Worm (Caenorhabditis elegans) whole organism, young adult: ENCODE measurements around the gene T04B2.3.

Experiments used
- B0019.2 ChIP-seq: fragments of 200-800 bp; sonication (Bioruptor generic); conservative IDR thresholded peaks from 2 replicates; pipeline ENCODE4 v1.3.6; 2022; ENCODE audit warnings: missing genetic modification reagents, missing genetic modification characterization, missing compliant biosample characterization
- C17E4.6 ChIP-seq: fragments of 200-800 bp; sonication (Bioruptor generic); IDR thresholded peaks from 2 replicates; pipeline ENCODE4 v1.3.6; 2022; ENCODE audit warnings: missing genetic modification reagents, missing genetic modification characterization, missing compliant biosample characterization
- D2030.7 ChIP-seq: fragments of 200-800 bp; sonication (Bioruptor generic); IDR thresholded peaks from 2 replicates; pipeline ENCODE4 v1.3.6; 2022; ENCODE audit warnings: missing genetic modification reagents, missing genetic modification characterization, missing compliant biosample characterization
- F10E7.11 ChIP-seq: sonication (generic microtip); optimal IDR thresholded peaks from 2 replicates; lab custom pipeline; 2017; ENCODE audit warnings: mild to moderate bottlenecking, missing genetic modification characterization, moderate library complexity, missing compliant biosample characterization
- F23B12.7 ChIP-seq: sonication (generic microtip); optimal IDR thresholded peaks from 2 replicates; lab custom pipeline; 2017; ENCODE audit warnings: missing genetic modification characterization, mild to moderate bottlenecking, missing compliant biosample characterization, antibody characterized with exemption, moderate library complexity; ENCODE audit not compliant: insufficient read depth
- F57A8.1 ChIP-seq: fragments of 200-800 bp; sonication (Bioruptor generic); optimal IDR thresholded peaks from 2 replicates; lab custom pipeline; 2018; ENCODE audit warnings: mild to moderate bottlenecking, missing genetic modification characterization, moderate library complexity, missing compliant biosample characterization
- Y79H2A.3 ChIP-seq: fragments of 200-800 bp; sonication (Bioruptor generic); conservative IDR thresholded peaks from 2 replicates; pipeline ENCODE4 v1.3.6; 2022; ENCODE audit warnings: missing genetic modification reagents, missing genetic modification characterization, missing compliant biosample characterization
- Y95B8A.8 ChIP-seq: fragments of 200-800 bp; sonication (Bioruptor generic); IDR thresholded peaks from 2 replicates; pipeline ENCODE4 v1.3.6; 2022; ENCODE audit warnings: missing genetic modification reagents, missing genetic modification characterization, missing compliant biosample characterization
- akir-1 ChIP-seq: fragments of 200-800 bp; sonication (Bioruptor generic); optimal IDR thresholded peaks from 2 replicates; lab custom pipeline; 2018; ENCODE audit warnings: mild to moderate bottlenecking, missing genetic modification characterization, moderate library complexity, missing compliant biosample characterization
- bed-2 ChIP-seq: fragments of 200-800 bp; sonication (Bioruptor generic); IDR thresholded peaks from 2 replicates; pipeline ENCODE4 v1.3.6; 2022; ENCODE audit warnings: missing genetic modification reagents, missing genetic modification characterization, missing compliant biosample characterization
- cebp-2 ChIP-seq: fragments of 200-800 bp; sonication (Bioruptor generic); IDR thresholded peaks from 2 replicates; pipeline ENCODE4 v1.3.6; 2022; ENCODE audit warnings: missing genetic modification characterization, missing compliant biosample characterization
- ceh-40 ChIP-seq: fragments of 200-800 bp; sonication (Bioruptor generic); IDR thresholded peaks from 2 replicates; pipeline ENCODE4 v1.3.6; 2022; ENCODE audit warnings: missing genetic modification characterization, missing compliant biosample characterization
- chd-7 ChIP-seq: sonication (generic microtip); optimal IDR thresholded peaks from 2 replicates; lab custom pipeline; 2016; ENCODE audit warnings: mild to moderate bottlenecking, missing genetic modification characterization, moderate library complexity, missing compliant biosample characterization
- dpl-1 ChIP-seq: fragments of 150-350 bp; optimal IDR thresholded peaks from 2 replicates; lab custom pipeline; 2014; ENCODE audit warnings: missing biosample characterization, missing genetic modification reagents, missing genetic modification characterization
- egl-18 ChIP-seq: fragments of 200-800 bp; sonication (Bioruptor generic); IDR thresholded peaks from 2 replicates; pipeline ENCODE4 v1.3.6; 2022; ENCODE audit warnings: missing genetic modification reagents, missing genetic modification characterization, missing compliant biosample characterization
- egrh-3 ChIP-seq: fragments of 200-800 bp; sonication (Bioruptor generic); IDR thresholded peaks from 2 replicates; pipeline ENCODE4 v1.3.6; 2022; ENCODE audit warnings: missing genetic modification reagents, missing genetic modification characterization, missing compliant biosample characterization
- hmg-1.2 ChIP-seq: fragments of 200-800 bp; sonication (Bioruptor generic); IDR thresholded peaks from 2 replicates; pipeline ENCODE4 v1.3.6; 2022; ENCODE audit warnings: missing genetic modification reagents, missing genetic modification characterization, missing compliant biosample characterization
- lin-26 ChIP-seq: fragments of 200-800 bp; sonication (Bioruptor generic); IDR thresholded peaks from 2 replicates; pipeline ENCODE4 v1.3.6; 2022; ENCODE audit warnings: missing genetic modification reagents, missing genetic modification characterization, missing compliant biosample characterization
- lin-35 ChIP-seq, 3 experiments: fragments of 150-350 bp in 2 of 3; sonication (generic microtip) in 1 of 3; optimal IDR thresholded peaks; 2 replicates each; lab custom pipeline; 2014 to 2018; ENCODE audit warnings: missing biosample characterization in 3 of 3, missing genetic modification characterization in 3 of 3, missing genetic modification reagents in 3 of 3
- lsy-27 ChIP-seq: sonication (generic microtip); optimal IDR thresholded peaks from 2 replicates; lab custom pipeline; 2017; ENCODE audit warnings: missing genetic modification characterization, mild to moderate bottlenecking, missing compliant biosample characterization, antibody characterized with exemption, missing genotype, borderline replicate concordance; ENCODE audit not compliant: insufficient read depth
- mcd-1 ChIP-seq: fragments of 200-800 bp; sonication (Bioruptor generic); IDR thresholded peaks from 2 replicates; pipeline ENCODE4 v1.3.6; 2022; ENCODE audit warnings: missing genetic modification reagents, missing genetic modification characterization, missing compliant biosample characterization
- nfya-2 ChIP-seq: fragments of 200-800 bp; sonication (Bioruptor generic); IDR thresholded peaks from 2 replicates; pipeline ENCODE4 v1.3.6; 2022; ENCODE audit warnings: missing genetic modification reagents, missing genetic modification characterization, missing compliant biosample characterization
- nhr-179 ChIP-seq: sonication (generic microtip); optimal IDR thresholded peaks from 2 replicates; lab custom pipeline; 2016; ENCODE audit warnings: mild to moderate bottlenecking, missing genetic modification characterization, missing compliant biosample characterization
- pbrm-1 ChIP-seq: fragments of 200-800 bp; sonication (Bioruptor generic); IDR thresholded peaks from 2 replicates; pipeline ENCODE4 v1.3.6; 2022; ENCODE audit warnings: missing genetic modification reagents, missing genetic modification characterization, missing compliant biosample characterization
- rcor-1 ChIP-seq: fragments of 200-800 bp; sonication (Bioruptor generic); IDR thresholded peaks from 2 replicates; pipeline ENCODE4 v1.3.6; 2022; ENCODE audit warnings: missing genetic modification reagents, missing genetic modification characterization, missing compliant biosample characterization
- rpc-1 ChIP-seq, 2 experiments: fragments of 150-350 bp in 1 of 2; sonication (generic microtip) in 1 of 2; optimal IDR thresholded peaks; 2 replicates each; lab custom pipeline; 2014 to 2018; ENCODE audit warnings: missing biosample characterization in 1 of 2, missing genetic modification characterization in 1 of 2, missing genetic modification reagents in 1 of 2, missing genotype in 1 of 2
- snpc-1.1 ChIP-seq: sonication (generic microtip); optimal IDR thresholded peaks from 2 replicates; lab custom pipeline; 2017; ENCODE audit warnings: missing genetic modification characterization, mild to moderate bottlenecking, missing compliant biosample characterization, antibody characterized with exemption, moderate library complexity, missing genotype, missing genetic modification reagents; ENCODE audit not compliant: insufficient read depth
- snpc-4 ChIP-seq, 5 experiments: fragments of 150-350 bp in 1 of 5; sonication (generic microtip) in 4 of 5; optimal IDR thresholded peaks; 2 replicates each; lab custom pipeline; 2014 to 2018; ENCODE audit warnings: missing genetic modification characterization in 5 of 5, missing biosample characterization in 3 of 5, antibody characterized with exemption in 2 of 5, mild to moderate bottlenecking in 2 of 5, missing compliant biosample characterization in 2 of 5, missing genotype in 2 of 5, moderate library complexity in 2 of 5, missing genetic modification reagents in 1 of 5
- sptf-2 ChIP-seq: fragments of 200-800 bp; sonication (Bioruptor generic); optimal IDR thresholded peaks from 2 replicates; lab custom pipeline; 2018; ENCODE audit warnings: mild to moderate bottlenecking, missing genetic modification characterization, missing compliant biosample characterization
- zim-3 ChIP-seq: sonication (generic microtip); optimal IDR thresholded peaks from 2 replicates; lab custom pipeline; 2017; ENCODE audit warnings: mild to moderate bottlenecking, missing genetic modification characterization, moderate library complexity, missing compliant biosample characterization
- ztf-18 ChIP-seq: sonication (generic microtip); optimal IDR thresholded peaks from 2 replicates; lab custom pipeline; 2016; ENCODE audit warnings: missing genotype, mild to moderate bottlenecking, missing genetic modification characterization, missing compliant biosample characterization
- ztf-6 ChIP-seq: fragments of 200-800 bp; sonication (Bioruptor generic); IDR thresholded peaks from 2 replicates; pipeline ENCODE4 v1.3.6; 2022; ENCODE audit warnings: missing genetic modification reagents, missing genetic modification characterization, missing compliant biosample characterization

T04B2.3 gene

DNA sequence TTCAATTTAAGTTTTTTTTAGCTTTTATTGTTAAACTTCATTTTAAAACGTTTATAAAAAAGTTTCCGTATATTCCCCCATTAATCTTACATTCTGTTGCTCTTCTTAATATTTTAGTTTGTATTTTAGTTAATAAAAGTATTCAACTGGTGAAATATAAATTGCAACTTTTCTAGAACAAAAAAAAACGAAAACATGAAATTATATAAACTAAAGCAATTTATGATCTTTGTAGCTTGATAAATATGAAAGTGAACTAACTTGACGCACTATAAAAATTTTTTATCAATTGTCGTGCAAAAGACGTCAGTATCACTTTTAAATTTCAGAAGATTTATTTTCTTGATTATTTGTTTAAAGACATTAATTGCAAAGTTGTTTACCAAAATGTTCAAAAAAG, 29.6 kb upstream of the T04B2.3 start, which contains the start of gene F44D12.2:
TSS of gene F44D12.2 (minus strand) at position 101 of the 400 bp plus-strand sequence.
- no peak for TF ChIP-seq F10E7.11 (tag; lab: Kevin White, UChicago)
- TF ChIP-seq dpl-1 (GFP tag; lab: Kevin White, UChicago), result no peak
- TF ChIP-seq sptf-2 (GFP tag; lab: Kevin White, UChicago), result no peak
- no peak for TF ChIP-seq lin-26 (GFP tag; lab: Robert Waterston, UW)

DNA sequence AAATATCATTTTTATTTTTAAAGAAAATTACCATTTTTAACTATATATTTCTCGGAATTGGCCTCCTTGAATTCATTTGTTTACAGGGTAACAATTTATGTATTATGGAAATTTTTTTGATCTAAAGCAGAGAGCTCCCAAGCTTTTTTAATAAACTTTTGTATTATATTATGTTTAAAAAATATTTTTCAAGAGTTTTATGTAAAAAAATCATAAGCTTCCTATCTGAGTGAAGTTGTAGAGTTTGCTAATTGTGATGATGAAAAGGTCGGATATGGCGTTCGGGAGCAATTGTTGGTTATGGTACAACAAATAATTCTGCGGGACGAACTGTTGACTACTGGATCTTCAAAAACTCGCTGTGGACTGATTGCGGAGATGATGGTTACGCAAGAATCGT, 25.9 kb upstream of the T04B2.3 start, which contains the start of gene F44D12.19:
TSS of gene F44D12.19 (plus strand) at position 301 of the 400 bp plus-strand sequence.
- TF ChIP-seq lin-35 (GFP tag; optimal IDR thresholded peaks at IDR 0.05; lab: Kevin White, UChicago) (no peak), sptf-2 (GFP tag; lab: Kevin White, UChicago) (no peak), B0019.2 (no peak), C17E4.6 (GFP tag; lab: Robert Waterston, UW) (no peak), ztf-18 (no peak), cebp-2 (GFP tag; lab: Robert Waterston, UW) (no peak), zim-3 (tag; lab: Kevin White, UChicago) (no peak), bed-2 (no peak), akir-1 (GFP tag; lab: Kevin White, UChicago) (no peak), egrh-3 (GFP tag; lab: Robert Waterston, UW) (no peak), chd-7 (no peak), F57A8.1 (GFP tag; lab: Kevin White, UChicago) (no peak)

DNA sequence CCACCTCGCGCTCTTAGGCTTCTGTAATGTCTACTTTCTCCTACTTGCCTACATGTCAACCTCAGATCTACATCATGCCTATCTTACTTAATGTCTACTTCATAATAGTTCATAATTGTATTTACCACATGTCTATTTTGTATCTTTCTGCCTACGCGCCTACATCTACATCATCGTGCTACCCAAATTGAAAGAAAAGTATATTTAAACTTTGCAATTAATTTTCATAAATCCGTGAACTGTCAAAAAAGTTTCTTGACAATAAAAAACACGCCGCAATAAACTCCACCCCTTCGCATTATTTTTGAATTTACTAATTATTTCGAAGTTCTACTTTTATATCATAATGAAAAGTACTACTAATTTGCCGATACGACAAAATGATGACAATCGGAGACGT, 24.2 kb upstream of the T04B2.3 start, which contains the start of gene F44D12.8:
TSS of gene F44D12.8 (plus strand) at position 301 of the 400 bp plus-strand sequence.
- no peak for TF ChIP-seq Y79H2A.3 (GFP tag; lab: Robert Waterston, UW)

DNA sequence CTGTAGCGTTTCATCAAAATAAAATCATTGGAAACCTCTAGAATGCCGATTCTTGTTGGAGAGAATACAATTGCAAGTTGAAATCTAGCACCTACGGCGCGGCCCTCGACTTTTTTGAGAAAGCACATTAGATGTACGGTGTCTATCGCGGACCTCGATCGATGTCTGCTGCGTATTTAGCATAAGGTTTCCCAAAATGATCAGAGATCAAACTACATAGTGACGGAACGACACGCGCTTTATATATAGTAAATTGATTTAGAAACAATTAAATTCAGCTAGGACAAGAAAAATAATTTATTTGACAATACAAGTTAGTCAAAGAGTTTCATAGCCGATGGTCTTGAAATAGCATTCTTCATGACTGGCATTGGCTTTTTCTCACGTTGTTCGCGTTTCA, 21.1 kb upstream of the T04B2.3 start:
- TF ChIP-seq Y95B8A.8 (GFP tag; lab: Robert Waterston, UW) (no peak), snpc-1.1 (tag; lab: Kevin White, UChicago) (peak; percentile 71), akir-1 (GFP tag; lab: Kevin White, UChicago) (no peak), rpc-1 (optimal IDR thresholded peaks at IDR 0.05; lab: Kevin White, UChicago) (no peak), rpc-1 (tag; optimal IDR thresholded peaks at IDR 0.05; lab: Kevin White, UChicago) (no peak), rcor-1 (no peak), nfya-2 (no peak), snpc-4 (GFP tag; optimal IDR thresholded peaks at IDR 0.05; lab: Kevin White, UChicago) (no peak), snpc-4 (tag; optimal IDR thresholded peaks at IDR 0.05; lab: Kevin White, UChicago) (peak in 2 of 4 experiments; percentile 62 to 85), hmg-1.2 (GFP tag; lab: Robert Waterston, UW) (peak; percentile 51), ztf-6 (GFP tag; lab: Robert Waterston, UW) (no peak), pbrm-1 (peak; percentile 54), nhr-179 (tag; lab: Kevin White, UChicago) (no peak)

DNA sequence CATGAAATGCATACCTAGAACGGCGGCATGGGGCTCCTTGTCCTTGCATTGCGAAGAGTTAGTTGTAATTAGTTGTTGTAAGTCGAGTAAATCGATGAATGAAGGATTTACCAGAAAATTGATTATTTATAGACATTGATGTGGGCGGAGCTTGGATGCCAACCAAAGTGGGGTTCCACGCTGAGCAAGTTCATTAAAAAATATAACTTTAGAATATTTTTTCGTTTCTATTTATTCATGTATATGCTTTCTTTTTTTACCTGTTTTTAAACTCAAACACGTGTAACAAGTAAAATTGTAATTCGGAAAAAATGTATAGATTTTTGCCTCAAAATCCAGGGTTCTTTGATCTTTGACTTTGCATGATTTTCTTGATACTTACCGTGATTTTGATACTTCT, 19.6 kb upstream of the T04B2.3 start, which contains the start of gene gipc-2:
TSS of gene gipc-2 (minus strand) at position 101 of the 400 bp plus-strand sequence.
- TF ChIP-seq F23B12.7 (tag; lab: Kevin White, UChicago), result no peak
- TF ChIP-seq ceh-40, result no peak
- no peak for TF ChIP-seq lsy-27
- TF ChIP-seq egl-18 (GFP tag; lab: Robert Waterston, UW), result no peak
- no peak for TF ChIP-seq D2030.7 (GFP tag; lab: Robert Waterston, UW)
- TF ChIP-seq zim-3 (tag; lab: Kevin White, UChicago), result no peak
- no peak for TF ChIP-seq snpc-4 (GFP tag; optimal IDR thresholded peaks at IDR 0.05; lab: Kevin White, UChicago)
- TF ChIP-seq snpc-4 (tag; optimal IDR thresholded peaks at IDR 0.05; lab: Kevin White, UChicago), result no peak
- TF ChIP-seq mcd-1 (GFP tag; lab: Robert Waterston, UW), result no peak
- no peak for TF ChIP-seq lin-26 (GFP tag; lab: Robert Waterston, UW)
